Fruit fly (Drosophila melanogaster): ENCODE data around the gene Sry-delta.

Gene Sry-delta

DNA sequence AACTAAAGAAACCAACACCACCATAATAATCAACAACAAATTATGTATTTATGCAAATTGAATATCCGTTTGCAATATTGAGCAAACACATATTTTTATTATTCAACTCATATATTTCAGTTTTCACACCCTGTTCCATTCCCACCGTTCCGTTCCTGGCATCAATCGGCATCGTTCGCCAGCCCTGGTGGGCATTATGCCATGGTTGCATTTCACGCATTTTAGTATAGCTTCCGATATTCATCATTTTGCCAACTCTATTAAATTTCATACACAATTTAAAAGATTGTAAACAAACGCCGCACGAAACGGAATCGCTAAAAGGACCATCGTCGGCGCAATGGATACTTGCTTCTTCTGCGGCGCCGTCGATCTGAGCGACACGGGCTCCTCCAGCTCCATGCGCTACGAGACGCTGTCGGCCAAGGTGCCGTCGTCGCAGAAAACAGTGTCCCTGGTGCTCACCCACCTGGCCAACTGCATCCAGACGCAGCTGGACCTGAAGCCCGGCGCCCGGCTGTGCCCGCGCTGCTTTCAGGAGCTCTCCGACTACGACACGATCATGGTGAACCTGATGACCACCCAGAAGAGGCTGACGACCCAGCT lies at the start of gene Sry-delta (continued):
- TF ChIP-seq CG12155 (GFP tag; optimal IDR thresholded peaks at IDR 0.05) (peak; percentile 81), Atf3 (GFP tag; optimal IDR thresholded peaks at IDR 0.05) (peak; percentile 67), CG11247 (GFP tag; IDR thresholded peaks at IDR 0.05) (peak; percentile 84), CG1233 (GFP tag; optimal IDR thresholded peaks at IDR 0.05) (peak; percentile 52), Kr (GFP tag; optimal IDR thresholded peaks at IDR 0.05) (no peak), vfl (GFP tag; optimal IDR thresholded peaks at IDR 0.05) (peak; percentile 92), CG4282 (GFP tag; optimal IDR thresholded peaks at IDR 0.05) (peak; percentile 86), CG7786 (GFP tag; optimal IDR thresholded peaks at IDR 0.05) (peak; percentile 85), chn (GFP tag; optimal IDR thresholded peaks at IDR 0.05) (peak; percentile 85), crc (GFP tag; optimal IDR thresholded peaks at IDR 0.05) (peak; percentile 64), CG12236 (GFP tag; optimal IDR thresholded peaks at IDR 0.05) (peak; percentile 18), pum (GFP tag; optimal IDR thresholded peaks at IDR 0.05) (peak; percentile 86), sima (GFP tag; optimal IDR thresholded peaks at IDR 0.05) (peak; percentile 85), CG3726 (GFP tag; IDR thresholded peaks at IDR 0.05) (0 out of 3 replicates have a peak, but pooled peaks have one; percentile 49), caup (GFP tag; optimal IDR thresholded peaks at IDR 0.05; ENCODE audit: severe bottlenecking) (no peak), grau (tag; optimal IDR thresholded peaks at IDR 0.05) (peak; percentile 70), grn (GFP tag; optimal IDR thresholded peaks at IDR 0.05) (no peak), CG17328 (GFP tag; IDR thresholded peaks at IDR 0.05) (peak; percentile 73), cg (GFP tag; optimal IDR thresholded peaks at IDR 0.05) (no peak), YL-1 (GFP tag; optimal IDR thresholded peaks at IDR 0.05) (peak; percentile 98), Dip3 (GFP tag; optimal IDR thresholded peaks at IDR 0.05) (peak; percentile 87), Med (GFP tag) (peak; percentile 99), bsh (GFP tag; optimal IDR thresholded peaks at IDR 0.05) (peak in 1 of 2 experiments; percentile 58), klu (GFP tag; IDR thresholded peaks at IDR 0.05) (peak; percentile 64), CG6272 (GFP tag; IDR thresholded peaks at IDR 0.05) (peak; percentile 69), CG3065 (GFP tag; optimal IDR thresholded peaks at IDR 0.05) (peak; percentile 45), chm (GFP tag; IDR thresholded peaks at IDR 0.05) (peak; percentile 87), ato (GFP tag; IDR thresholded peaks at IDR 0.05; ENCODE audit: partially characterized antibody) (peak; percentile 64; the same call in 1 of the 2 replicates), Atf6 (GFP tag; IDR thresholded peaks at IDR 0.05) (peak; percentile 80), CG17612 (GFP tag; IDR thresholded peaks at IDR 0.05) (no peak; the same call in 1 of the 2 replicates), ssp (GFP tag; IDR thresholded peaks at IDR 0.05) (peak; percentile 83), oc (tag; optimal IDR thresholded peaks at IDR 0.05) (no peak), CG11093 (GFP tag; IDR thresholded peaks at IDR 0.05) (no peak), psq (GFP tag; optimal IDR thresholded peaks at IDR 0.05) (peak; percentile 60), D19A (tag; optimal IDR thresholded peaks at IDR 0.05) (no peak), CG18619 (GFP tag; optimal IDR thresholded peaks at IDR 0.05) (peak; percentile 62), en (GFP tag; optimal IDR thresholded peaks at IDR 0.05) (peak; percentile 65), Xrp1 (GFP tag; IDR thresholded peaks at IDR 0.05) (peak; percentile 68; the same call in 1 of the 2 replicates), Lhr (GFP tag; optimal IDR thresholded peaks at IDR 0.05) (peak; percentile 23), CG11723 (GFP tag; optimal IDR thresholded peaks at IDR 0.05) (peak; percentile 74), CG8281 (tag; optimal IDR thresholded peaks at IDR 0.05) (no peak), emc (GFP tag; optimal IDR thresholded peaks at IDR 0.05) (peak; percentile 80), CG8359 (GFP tag; optimal IDR thresholded peaks at IDR 0.05; ENCODE audit: borderline replicate concordance) (no peak), sc (optimal IDR thresholded peaks at IDR 0.05) (no peak), sc (GFP tag; optimal IDR thresholded peaks at IDR 0.05) (peak; percentile 19), sug (tag; optimal IDR thresholded peaks at IDR 0.05) (peak; percentile 86), Hey (tag; optimal IDR thresholded peaks at IDR 0.05) (no peak), abd-A (tag; optimal IDR thresholded peaks at IDR 0.05) (no peak), jing (GFP tag; optimal IDR thresholded peaks at IDR 0.05) (no peak), CG9817 (tag; optimal IDR thresholded peaks at IDR 0.05) (peak; percentile 79), Lim3 (GFP tag; IDR thresholded peaks at IDR 0.05) (no peak)
